Fruit fly (Drosophila melanogaster) S2 (cell line): ENCODE data around the gene CG43098.

Experiments used
- CG8478 ChIP-seq: fragments of >200 bp; optimal IDR thresholded peaks from 2 replicates; lab custom pipeline; 2018
- CTCF ChIP-seq, 2 experiments: fragments of >200 bp; optimal IDR thresholded peaks; 2 replicates each; lab custom pipeline; 2018

Gene CG43098

DNA sequence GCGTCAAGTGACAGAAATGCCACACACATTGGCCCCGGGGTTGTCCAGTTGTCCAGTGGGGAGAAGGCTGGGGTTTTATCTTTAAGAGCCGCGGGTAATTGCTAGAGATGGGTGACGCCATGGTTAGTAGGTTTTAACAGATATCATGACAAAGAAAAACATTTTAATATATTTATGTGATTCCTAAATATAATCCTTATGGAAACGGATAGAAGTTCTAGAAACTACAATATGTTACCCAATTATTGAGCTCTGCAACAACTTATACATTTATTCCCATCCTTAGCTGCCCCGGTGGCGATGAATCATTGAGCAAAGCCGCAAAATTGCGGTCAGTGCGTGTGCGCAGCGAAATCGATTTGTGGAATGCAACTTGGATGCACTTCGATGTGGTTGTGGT, 43.2 kb downstream of the CG43098 start:
- TF ChIP-seq CTCF (optimal IDR thresholded peaks at IDR 0.05; lab: Kevin White, UChicago) (no peak), CG8478 (lab: Kevin White, UChicago) (no peak)

DNA sequence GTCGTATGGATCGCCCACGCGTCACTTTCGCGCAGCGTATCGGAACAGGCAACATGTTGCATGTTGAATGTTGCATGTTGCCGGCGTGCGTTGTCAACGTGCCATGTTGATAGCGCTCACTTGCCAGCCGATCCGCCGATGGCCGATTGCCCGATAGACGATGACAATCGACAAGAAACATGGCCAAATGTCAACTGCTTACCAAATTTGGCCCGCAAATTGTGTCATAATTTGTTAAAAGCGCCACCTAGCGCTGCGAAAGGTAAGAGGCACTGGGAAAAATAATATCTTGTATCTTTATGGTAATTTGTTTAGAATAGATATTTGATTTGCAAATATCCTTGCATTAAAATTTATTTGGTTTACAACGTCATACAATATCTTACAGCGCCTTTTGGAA, 43.6 kb downstream of the CG43098 start:
- TF ChIP-seq CTCF (optimal IDR thresholded peaks at IDR 0.05; lab: Kevin White, UChicago) (peak; percentile 68 to 74), CG8478 (lab: Kevin White, UChicago) (no peak)

DNA sequence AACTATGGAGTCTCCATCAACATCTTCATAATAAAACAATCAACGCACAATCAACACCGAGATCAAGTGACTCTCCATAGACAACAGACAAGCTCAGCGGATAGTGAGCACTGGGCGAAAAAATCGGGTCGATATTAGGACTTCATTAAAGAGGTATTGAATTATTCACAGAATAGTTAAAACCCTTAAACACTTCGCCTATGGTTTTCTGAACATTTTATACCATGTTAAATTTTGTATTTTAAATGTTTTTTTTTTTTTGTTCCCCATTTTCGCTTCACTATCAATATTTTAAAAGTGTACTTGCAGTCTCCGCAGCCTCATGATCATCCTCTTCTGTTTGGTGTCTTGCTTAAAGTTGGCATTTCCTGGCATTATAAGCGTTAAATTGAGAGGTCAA, 47.1 kb downstream of the CG43098 start:
- TF ChIP-seq CG8478 (lab: Kevin White, UChicago) = no peak
- no peak for TF ChIP-seq CTCF (optimal IDR thresholded peaks at IDR 0.05; lab: Kevin White, UChicago)

DNA sequence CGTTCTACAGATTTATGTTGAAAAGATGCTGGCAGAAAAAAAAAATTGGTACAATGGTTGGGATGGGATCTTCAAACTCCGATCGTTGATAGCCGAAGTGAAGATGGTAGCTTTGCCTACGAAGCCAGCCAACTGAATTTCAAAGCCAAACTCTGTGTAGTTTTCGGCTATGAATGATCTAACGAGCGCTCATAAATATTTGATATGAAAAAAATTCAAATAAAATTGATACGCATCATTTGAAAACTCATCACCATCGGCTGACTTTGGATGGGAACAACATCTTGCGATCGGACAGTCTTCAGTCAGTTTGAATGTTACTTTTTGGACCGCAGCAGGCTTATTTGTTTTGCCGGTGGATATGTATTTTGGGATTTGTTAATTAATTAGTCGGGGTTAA, 47.9 kb downstream of the CG43098 start:
- no peak for TF ChIP-seq CG8478 (lab: Kevin White, UChicago)
- TF ChIP-seq CTCF (optimal IDR thresholded peaks at IDR 0.05; lab: Kevin White, UChicago) = no peak

DNA sequence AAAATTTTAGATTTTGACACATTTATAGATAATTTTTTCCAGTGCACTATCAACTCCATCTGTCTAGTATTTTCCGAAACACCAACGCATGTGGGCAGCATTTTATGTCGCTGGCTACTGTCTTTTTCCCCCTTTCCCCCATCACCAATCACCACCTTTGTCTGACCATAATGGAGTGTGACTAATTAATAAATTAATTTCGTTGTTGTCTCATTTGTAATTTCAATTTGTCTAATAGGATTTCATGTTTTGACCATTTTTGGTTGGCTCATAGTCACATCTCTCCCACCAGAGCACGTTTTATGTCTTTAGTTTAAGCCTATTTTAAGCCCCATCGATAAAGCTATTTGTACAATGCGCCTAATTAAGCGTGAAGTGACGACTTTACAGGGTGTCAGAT, 49.1 kb downstream of the CG43098 start:
- no peak for TF ChIP-seq CTCF (optimal IDR thresholded peaks at IDR 0.05; lab: Kevin White, UChicago)
- no peak for TF ChIP-seq CG8478 (lab: Kevin White, UChicago)
